Fruit fly (Drosophila melanogaster): ENCODE data around the gene inaF-A.
A peak's percentile ranks its signal among the peaks of the same experiment; 100 is the strongest.

inaF-A gene

DNA sequence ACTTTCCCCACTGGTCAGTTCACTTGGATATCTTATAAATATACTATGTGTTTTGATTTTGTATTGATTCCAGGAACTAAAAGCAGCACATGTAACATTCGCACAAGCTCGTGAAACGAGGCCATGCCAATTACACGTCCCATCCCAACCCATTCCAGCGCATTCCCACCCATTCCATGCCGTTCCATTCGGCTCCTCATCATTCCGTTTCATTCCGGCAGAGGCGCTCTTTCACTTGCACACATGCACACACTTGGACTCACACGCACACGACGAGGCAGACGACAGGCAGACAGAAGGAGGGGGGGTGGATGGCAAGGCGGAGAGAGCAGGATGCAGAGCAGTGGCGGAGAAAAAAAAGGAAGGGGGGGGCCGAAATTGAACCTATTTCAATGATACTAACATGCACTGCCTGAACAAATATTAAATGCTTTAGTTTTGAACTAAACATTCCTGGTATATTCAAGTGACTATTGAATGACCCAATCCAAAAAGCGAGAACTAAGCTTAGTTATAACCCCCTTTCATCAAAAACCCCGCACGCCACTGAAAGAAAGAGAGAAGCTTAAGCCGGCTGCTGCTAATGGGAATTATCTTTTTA is 42.4 kb upstream of the inaF-A start (continued):
- TF ChIP-seq ewg (GFP tag; optimal IDR thresholded peaks at IDR 0.05) (peak; percentile 25), nom (GFP tag; optimal IDR thresholded peaks at IDR 0.05) (peak; percentile 92), CG18011 (GFP tag; optimal IDR thresholded peaks at IDR 0.05) (no peak), fd64A (GFP tag; optimal IDR thresholded peaks at IDR 0.05) (peak; percentile 38), grau (tag; optimal IDR thresholded peaks at IDR 0.05) (peak; percentile 57), CG4617 (GFP tag; optimal IDR thresholded peaks at IDR 0.05; ENCODE audit: borderline replicate concordance) (no peak), CG7786 (GFP tag; optimal IDR thresholded peaks at IDR 0.05) (peak; percentile 6), CG15696 (tag; optimal IDR thresholded peaks at IDR 0.05) (peak; percentile 82), CG3995 (GFP tag; optimal IDR thresholded peaks at IDR 0.05) (no peak), Rx (GFP tag; IDR thresholded peaks at IDR 0.05) (no peak), NfI (GFP tag; optimal IDR thresholded peaks at IDR 0.05) (peak; percentile 7), gce (GFP tag; IDR thresholded peaks at IDR 0.05) (no peak), Bdp1 (GFP tag; optimal IDR thresholded peaks at IDR 0.05) (no peak), Med (GFP tag) (peak; percentile 71), zen (tag; optimal IDR thresholded peaks at IDR 0.05) (peak; percentile 52), CG16815 (GFP tag; optimal IDR thresholded peaks at IDR 0.05) (peak; percentile 63), CG31441 (GFP tag; IDR thresholded peaks at IDR 0.05) (peak; percentile 60), CG1233 (GFP tag; optimal IDR thresholded peaks at IDR 0.05) (peak; percentile 33), stwl (tag; optimal IDR thresholded peaks at IDR 0.05) (peak; percentile 1), wdn (GFP tag; IDR thresholded peaks at IDR 0.05) (no peak), CG3726 (GFP tag; IDR thresholded peaks at IDR 0.05) (peak; percentile 27; the same call in 1 of the 3 replicates), Ssrp (tag; optimal IDR thresholded peaks at IDR 0.05) (peak; percentile 51), Trl (optimal IDR thresholded peaks at IDR 0.05) (peak in 1 of 2 experiments; percentile 18), Trl (GFP tag; optimal IDR thresholded peaks at IDR 0.05) (peak; percentile 24), dpn (GFP tag; optimal IDR thresholded peaks at IDR 0.05) (peak in 1 of 2 experiments; percentile 50), Oli (tag; optimal IDR thresholded peaks at IDR 0.05) (peak; percentile 53), gt (GFP tag; IDR thresholded peaks at IDR 0.05) (0 out of 2 replicates have a peak, but pooled peaks have one; percentile 21), CG10654 (GFP tag; optimal IDR thresholded peaks at IDR 0.05) (peak; percentile 33), CG7357 (GFP tag; IDR thresholded peaks at IDR 0.05) (0 out of 3 replicates have a peak, but pooled peaks have one; percentile 25), phol (tag; optimal IDR thresholded peaks at IDR 0.05) (peak; percentile 65), CG8089 (GFP tag; optimal IDR thresholded peaks at IDR 0.05) (peak; percentile 15), Blimp-1 (GFP tag; optimal IDR thresholded peaks at IDR 0.05) (peak; percentile 61), Sry-β (GFP tag; optimal IDR thresholded peaks at IDR 0.05) (no peak), chif (GFP tag; optimal IDR thresholded peaks at IDR 0.05) (peak in 1 of 2 experiments; percentile 55), mam (GFP tag; optimal IDR thresholded peaks at IDR 0.05) (peak; percentile 1), wor (GFP tag; IDR thresholded peaks at IDR 0.05) (no peak), CG11093 (GFP tag; IDR thresholded peaks at IDR 0.05) (0 out of 3 replicates have a peak, but pooled peaks have one; percentile 34), tin (GFP tag; optimal IDR thresholded peaks at IDR 0.05) (peak; percentile 55), Hand (GFP tag; optimal IDR thresholded peaks at IDR 0.05) (no peak), CG30403 (GFP tag; optimal IDR thresholded peaks at IDR 0.05) (peak; percentile 55), CG4424 (GFP tag; optimal IDR thresholded peaks at IDR 0.05) (peak; percentile 59), CG17328 (GFP tag; IDR thresholded peaks at IDR 0.05) (peak; percentile 69), CG8359 (GFP tag; optimal IDR thresholded peaks at IDR 0.05; ENCODE audit: borderline replicate concordance) (peak; percentile 2), CG13775 (GFP tag; optimal IDR thresholded peaks at IDR 0.05) (peak; percentile 49), gem (tag; optimal IDR thresholded peaks at IDR 0.05) (peak; percentile 76), shn (GFP tag; optimal IDR thresholded peaks at IDR 0.05) (no peak), unpg (GFP tag; optimal IDR thresholded peaks at IDR 0.05) (peak; percentile 55), CG6254 (GFP tag; optimal IDR thresholded peaks at IDR 0.05) (peak; percentile 45), CG14014 (GFP tag; IDR thresholded peaks at IDR 0.05) (no peak), Hr3 (GFP tag; optimal IDR thresholded peaks at IDR 0.05) (peak; percentile 38)

All from whole organism, embryonic.